Worm (Caenorhabditis elegans) whole organism, young adult: ENCODE results near the gene Y76B12C.4.

ENCODE experiments used
- D2030.7 ChIP-seq: fragments of 200-800 bp; sonication (Bioruptor generic); IDR thresholded peaks from 2 replicates; pipeline ENCODE4 v1.3.6; 2022; ENCODE audit warnings: missing genetic modification reagents, missing genetic modification characterization, missing compliant biosample characterization
- F37B4.10 ChIP-seq: fragments of 200-800 bp; sonication (Bioruptor generic); IDR thresholded peaks from 2 replicates; pipeline ENCODE4 v1.3.6; 2022; ENCODE audit warnings: missing genetic modification characterization, missing compliant biosample characterization
- F49E8.2 ChIP-seq: sonication (generic microtip); optimal IDR thresholded peaks from 3 replicates; lab custom pipeline; 2017; ENCODE audit warnings: missing genetic modification characterization, mild to moderate bottlenecking, missing compliant biosample characterization, antibody characterized with exemption, moderate library complexity; ENCODE audit not compliant: insufficient read depth
- F57A8.1 ChIP-seq: fragments of 200-800 bp; sonication (Bioruptor generic); optimal IDR thresholded peaks from 2 replicates; lab custom pipeline; 2018; ENCODE audit warnings: mild to moderate bottlenecking, missing genetic modification characterization, moderate library complexity, missing compliant biosample characterization
- K12H6.12 ChIP-seq: fragments of 200-800 bp; sonication (Bioruptor generic); optimal IDR thresholded peaks from 2 replicates; lab custom pipeline; 2018; ENCODE audit warnings: mild to moderate bottlenecking, missing genetic modification characterization, missing compliant biosample characterization
- T07F8.4 ChIP-seq: sonication (generic microtip); optimal IDR thresholded peaks from 2 replicates; lab custom pipeline; 2016; ENCODE audit warnings: mild to moderate bottlenecking, missing genetic modification characterization, moderate library complexity, missing compliant biosample characterization
- T26A5.8 ChIP-seq: sonication (generic microtip); optimal IDR thresholded peaks from 2 replicates; lab custom pipeline; 2016; ENCODE audit warnings: missing genetic modification characterization, missing compliant biosample characterization
- Y53F4B.3 ChIP-seq: fragments of 200-800 bp; sonication (Bioruptor generic); IDR thresholded peaks from 2 replicates; pipeline ENCODE4 v1.3.6; 2022; ENCODE audit warnings: missing genetic modification reagents, missing genetic modification characterization, missing compliant biosample characterization
- atf-7 ChIP-seq: sonication (generic microtip); optimal IDR thresholded peaks from 2 replicates; lab custom pipeline; 2017; ENCODE audit warnings: mild to moderate bottlenecking, missing genetic modification characterization, missing compliant biosample characterization
- attf-3 ChIP-seq: fragments of 200-800 bp; sonication (Bioruptor generic); conservative IDR thresholded peaks from 2 replicates; pipeline ENCODE4 v1.3.6; 2022; ENCODE audit warnings: missing genetic modification reagents, missing genetic modification characterization, missing compliant biosample characterization
- attf-5 ChIP-seq: fragments of 200-800 bp; sonication (Bioruptor generic); optimal IDR thresholded peaks from 2 replicates; lab custom pipeline; 2018; ENCODE audit warnings: mild to moderate bottlenecking, missing genetic modification characterization, missing compliant biosample characterization
- bed-1 ChIP-seq: fragments of 200-800 bp; sonication (Bioruptor generic); IDR thresholded peaks from 2 replicates; pipeline ENCODE4 v1.3.6; 2022; ENCODE audit warnings: missing genetic modification reagents, missing genetic modification characterization, missing compliant biosample characterization
- bed-2 ChIP-seq: fragments of 200-800 bp; sonication (Bioruptor generic); IDR thresholded peaks from 2 replicates; pipeline ENCODE4 v1.3.6; 2022; ENCODE audit warnings: missing genetic modification reagents, missing genetic modification characterization, missing compliant biosample characterization
- ceh-100 ChIP-seq: fragments of 200-800 bp; sonication (Bioruptor generic); IDR thresholded peaks from 2 replicates; pipeline ENCODE4 v1.3.6; 2022; ENCODE audit warnings: missing genetic modification reagents, missing genetic modification characterization, missing compliant biosample characterization
- ceh-40 ChIP-seq: fragments of 200-800 bp; sonication (Bioruptor generic); IDR thresholded peaks from 2 replicates; pipeline ENCODE4 v1.3.6; 2022; ENCODE audit warnings: missing genetic modification characterization, missing compliant biosample characterization
- ceh-58 ChIP-seq: fragments of 200-800 bp; sonication (Bioruptor generic); IDR thresholded peaks from 2 replicates; pipeline ENCODE4 v1.3.6; 2022; ENCODE audit warnings: missing genetic modification characterization, missing compliant biosample characterization
- ceh-91 ChIP-seq: fragments of 200-800 bp; sonication (Bioruptor generic); IDR thresholded peaks from 2 replicates; pipeline ENCODE4 v1.3.6; 2022; ENCODE audit warnings: missing genetic modification reagents, missing genetic modification characterization, missing compliant biosample characterization
- die-1 ChIP-seq: sonication (generic microtip); optimal IDR thresholded peaks from 2 replicates; lab custom pipeline; 2016; ENCODE audit warnings: missing genotype, mild to moderate bottlenecking, missing genetic modification characterization, missing compliant biosample characterization
- efl-1 ChIP-seq: fragments of 150-350 bp; optimal IDR thresholded peaks from 2 replicates; lab custom pipeline; 2014; ENCODE audit warnings: missing biosample characterization, missing genetic modification reagents, missing genetic modification characterization
- egl-44 ChIP-seq: fragments of 200-800 bp; sonication (Bioruptor generic); IDR thresholded peaks from 2 replicates; pipeline ENCODE4 v1.3.6; 2022; ENCODE audit warnings: missing genetic modification reagents, missing genetic modification characterization, missing compliant biosample characterization
- ekl-4 ChIP-seq: fragments of 200-800 bp; sonication (Bioruptor generic); IDR thresholded peaks from 2 replicates; pipeline ENCODE4 v1.3.6; 2022; ENCODE audit warnings: missing genetic modification reagents, missing genetic modification characterization, missing compliant biosample characterization
- ets-4 ChIP-seq: fragments of 200-800 bp; sonication (Bioruptor generic); optimal IDR thresholded peaks from 2 replicates; lab custom pipeline; 2018; ENCODE audit warnings: mild to moderate bottlenecking, missing genetic modification characterization, missing compliant biosample characterization
- hlh-12 ChIP-seq: sonication (generic microtip); optimal IDR thresholded peaks from 2 replicates; lab custom pipeline; 2016; ENCODE audit warnings: missing genetic modification characterization, missing compliant biosample characterization
- hsf-1 ChIP-seq: fragments of 200-800 bp; sonication (Bioruptor generic); IDR thresholded peaks from 2 replicates; pipeline ENCODE4 v1.3.6; 2022; ENCODE audit warnings: missing genetic modification reagents, missing genetic modification characterization, missing compliant biosample characterization
- lag-1 ChIP-seq: fragments of 200-800 bp; sonication (Bioruptor generic); IDR thresholded peaks from 2 replicates; pipeline ENCODE4 v1.3.6; 2022; ENCODE audit warnings: missing genetic modification reagents, missing genetic modification characterization, missing compliant biosample characterization
- lin-26 ChIP-seq: fragments of 200-800 bp; sonication (Bioruptor generic); IDR thresholded peaks from 2 replicates; pipeline ENCODE4 v1.3.6; 2022; ENCODE audit warnings: missing genetic modification reagents, missing genetic modification characterization, missing compliant biosample characterization
- lin-35 ChIP-seq, 3 experiments: fragments of 150-350 bp in 2 of 3; sonication (generic microtip) in 1 of 3; optimal IDR thresholded peaks; 2 replicates each; lab custom pipeline; 2014 to 2018; ENCODE audit warnings: missing biosample characterization in 3 of 3, missing genetic modification characterization in 3 of 3, missing genetic modification reagents in 3 of 3
- lin-54 ChIP-seq: fragments of 200-800 bp; sonication (Bioruptor generic); optimal IDR thresholded peaks from 2 replicates; lab custom pipeline; 2018; ENCODE audit warnings: mild to moderate bottlenecking, missing genetic modification characterization, missing compliant biosample characterization
- lir-1 ChIP-seq: fragments of 200-800 bp; sonication (Bioruptor generic); conservative IDR thresholded peaks from 2 replicates; pipeline ENCODE4 v1.3.6; 2022; ENCODE audit warnings: missing genetic modification reagents, missing genetic modification characterization, missing compliant biosample characterization
- madf-6 ChIP-seq: fragments of 200-800 bp; sonication (Bioruptor generic); IDR thresholded peaks from 2 replicates; pipeline ENCODE4 v1.3.6; 2022; ENCODE audit warnings: missing genetic modification reagents, missing genetic modification characterization, missing compliant biosample characterization
- madf-8 ChIP-seq: fragments of 200-800 bp; sonication (Bioruptor generic); conservative IDR thresholded peaks from 2 replicates; pipeline ENCODE4 v1.3.6; 2022; ENCODE audit warnings: missing genetic modification reagents, missing genetic modification characterization, missing compliant biosample characterization
- mxl-1 ChIP-seq: sonication (generic microtip); optimal IDR thresholded peaks from 2 replicates; lab custom pipeline; 2016; ENCODE audit warnings: missing genetic modification characterization, missing compliant biosample characterization
- nfya-2 ChIP-seq: fragments of 200-800 bp; sonication (Bioruptor generic); IDR thresholded peaks from 2 replicates; pipeline ENCODE4 v1.3.6; 2022; ENCODE audit warnings: missing genetic modification reagents, missing genetic modification characterization, missing compliant biosample characterization
- nhr-27 ChIP-seq: fragments of 200-800 bp; sonication (Bioruptor generic); optimal IDR thresholded peaks from 2 replicates; lab custom pipeline; 2018; ENCODE audit warnings: mild to moderate bottlenecking, missing genetic modification characterization, moderate library complexity, missing compliant biosample characterization
- rec-8 ChIP-seq, 2 experiments: sonication (generic microtip); optimal IDR thresholded peaks; 2 replicates each; lab custom pipeline; 2016; ENCODE audit warnings: mild to moderate bottlenecking in 2 of 2, missing genetic modification characterization in 2 of 2, missing genetic modification reagents in 2 of 2, missing genotype in 2 of 2, missing biosample characterization in 1 of 2, missing compliant biosample characterization in 1 of 2, moderate library complexity in 1 of 2
- sdz-38 ChIP-seq: sonication (generic microtip); optimal IDR thresholded peaks from 2 replicates; lab custom pipeline; 2016; ENCODE audit warnings: missing genotype, missing genetic modification characterization, missing compliant biosample characterization
- snpc-3.4 ChIP-seq: sonication (generic microtip); optimal IDR thresholded peaks from 2 replicates; lab custom pipeline; 2017; ENCODE audit warnings: missing genetic modification characterization, mild to moderate bottlenecking, missing compliant biosample characterization, antibody characterized with exemption, moderate library complexity, missing genotype, missing genetic modification reagents
- tlf-1 ChIP-seq: fragments of 200-800 bp; sonication (Bioruptor generic); optimal IDR thresholded peaks from 2 replicates; lab custom pipeline; 2018; ENCODE audit warnings: mild to moderate bottlenecking, missing genetic modification characterization, missing compliant biosample characterization
- unc-62 ChIP-seq: fragments of 150-350 bp; optimal IDR thresholded peaks from 2 replicates; lab custom pipeline; 2014; ENCODE audit warnings: missing biosample characterization, missing genetic modification reagents, missing genetic modification characterization
- xnd-1 ChIP-seq: sonication (generic microtip); optimal IDR thresholded peaks from 2 replicates; lab custom pipeline; 2016; ENCODE audit warnings: missing genotype, missing genetic modification reagents, missing genetic modification characterization, missing compliant biosample characterization
- ztf-22 ChIP-seq: fragments of 200-800 bp; sonication (Bioruptor generic); optimal IDR thresholded peaks from 2 replicates; lab custom pipeline; 2018; ENCODE audit warnings: mild to moderate bottlenecking, missing genetic modification characterization, moderate library complexity, missing compliant biosample characterization
- ztf-25 ChIP-seq: fragments of 200-800 bp; sonication (Bioruptor generic); IDR thresholded peaks from 2 replicates; pipeline ENCODE4 v1.3.6; 2022; ENCODE audit warnings: missing genetic modification reagents, missing genetic modification characterization, missing compliant biosample characterization

The Y76B12C.4 gene

DNA sequence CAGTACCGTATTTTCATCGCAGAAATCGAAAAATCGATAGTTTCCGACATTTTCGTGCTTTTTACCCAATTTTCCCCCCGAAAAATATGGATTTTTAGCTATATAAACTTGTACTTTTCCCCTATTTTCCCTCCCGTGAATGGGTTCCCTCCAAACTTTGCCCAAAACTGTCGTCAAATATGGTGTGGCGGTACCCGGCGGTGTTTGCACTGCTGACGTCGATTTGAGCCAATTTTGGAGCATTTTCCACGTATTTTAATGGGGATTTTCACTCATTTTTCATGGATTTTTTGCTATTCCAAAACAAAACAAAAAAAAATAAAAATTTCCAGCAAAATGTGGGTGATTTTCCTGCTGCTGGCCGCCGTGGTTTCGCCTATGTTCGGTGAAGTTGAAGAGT, 1.2 kb upstream of the Y76B12C.4 start, which contains the start of gene Y76B12C.3:
TSS of gene Y76B12C.3 (plus strand) at position 334 of the 400 bp plus-strand sequence.
- TF ChIP-seq nhr-27 (tag; lab: Kevin White, UChicago) (no peak), snpc-3.4 (tag; lab: Kevin White, UChicago) (no peak), lin-26 (no peak), lag-1 (no peak), egl-44 (GFP tag; lab: Robert Waterston, UW) (no peak), ceh-100 (GFP tag; lab: Robert Waterston, UW) (no peak), ceh-40 (GFP tag; lab: Robert Waterston, UW) (no peak), T07F8.4 (tag; lab: Kevin White, UChicago) (no peak), mxl-1 (tag; lab: Kevin White, UChicago) (no peak), ztf-22 (no peak), bed-1 (GFP tag; lab: Robert Waterston, UW) (no peak), lin-54 (GFP tag; lab: Kevin White, UChicago) (no peak), attf-3 (GFP tag; lab: Robert Waterston, UW) (no peak), sdz-38 (tag; lab: Kevin White, UChicago) (no peak), Y53F4B.3 (GFP tag; lab: Robert Waterston, UW) (no peak)

DNA sequence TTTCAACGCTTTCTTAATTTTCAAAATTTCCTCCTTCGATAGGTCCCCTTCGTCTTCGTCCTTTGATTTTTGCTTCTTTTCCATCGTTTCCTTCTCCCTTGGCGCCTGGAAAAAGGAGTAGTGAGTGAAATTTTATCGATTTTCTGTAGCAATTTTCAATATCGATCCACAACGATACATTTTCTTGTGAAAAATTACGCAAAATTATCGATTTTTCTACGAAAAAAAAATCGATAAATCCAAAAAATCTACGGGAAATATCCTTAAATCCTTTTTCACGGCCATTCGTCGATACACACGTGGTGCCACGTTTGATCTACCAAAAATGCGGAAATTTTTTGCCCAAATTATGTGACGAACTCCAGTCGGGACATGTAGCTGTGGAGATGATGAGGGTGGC, 1.1 kb downstream of the Y76B12C.4 start:
- TF ChIP-seq ceh-58 (GFP tag; lab: Robert Waterston, UW) (no peak), ceh-100 (GFP tag; lab: Robert Waterston, UW) (no peak), attf-5 (GFP tag; lab: Kevin White, UChicago) (no peak), lin-35 (GFP tag; optimal IDR thresholded peaks at IDR 0.05; lab: Kevin White, UChicago) (no peak), ztf-25 (GFP tag; lab: Robert Waterston, UW) (no peak), tlf-1 (GFP tag; lab: Kevin White, UChicago) (no peak), atf-7 (tag; lab: Kevin White, UChicago) (no peak), efl-1 (no peak)

DNA sequence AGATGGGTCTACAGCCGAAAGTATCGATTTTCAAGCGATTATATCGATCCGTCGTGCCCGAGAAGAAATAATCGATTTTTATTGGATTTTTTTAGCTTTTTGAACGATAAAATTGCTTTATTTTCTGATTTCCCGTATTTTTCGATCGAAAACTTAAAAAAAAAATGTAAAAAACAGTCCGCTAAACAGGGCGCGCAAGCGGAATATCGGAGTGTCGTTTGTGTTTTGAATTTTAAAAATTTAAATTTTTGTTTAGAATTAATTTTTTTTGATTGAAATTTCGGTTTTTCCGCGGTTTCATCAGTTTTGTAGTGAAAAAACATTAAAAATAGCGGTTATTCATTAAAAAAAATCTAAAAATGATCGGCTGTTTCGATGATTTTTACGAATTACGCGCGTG, 2.0 kb downstream of the Y76B12C.4 start:
- TF ChIP-seq ceh-91 (GFP tag; lab: Robert Waterston, UW) = 0 out of 2 replicates have a peak, but pooled peaks have one; percentile 18
- TF ChIP-seq efl-1 = peak; percentile 41
- TF ChIP-seq madf-8 (GFP tag; lab: Robert Waterston, UW) = 0 out of 2 replicates have a peak, but pooled peaks have one; percentile 11
- peak; percentile 75 for TF ChIP-seq attf-3 (GFP tag; lab: Robert Waterston, UW)
- no peak for TF ChIP-seq F37B4.10 (GFP tag; lab: Robert Waterston, UW)
- no peak for TF ChIP-seq xnd-1 (tag; lab: Kevin White, UChicago)
- no peak for TF ChIP-seq unc-62 (GFP tag; lab: Kevin White, UChicago)
- no peak for TF ChIP-seq lir-1
- TF ChIP-seq ekl-4 (GFP tag; lab: Robert Waterston, UW) = no peak
- TF ChIP-seq madf-6 (GFP tag; lab: Robert Waterston, UW) = peak; percentile 8; the same call in 1 of the 2 replicates
- TF ChIP-seq T07F8.4 (tag; lab: Kevin White, UChicago) = no peak
- TF ChIP-seq D2030.7 (GFP tag; lab: Robert Waterston, UW) = no peak

DNA sequence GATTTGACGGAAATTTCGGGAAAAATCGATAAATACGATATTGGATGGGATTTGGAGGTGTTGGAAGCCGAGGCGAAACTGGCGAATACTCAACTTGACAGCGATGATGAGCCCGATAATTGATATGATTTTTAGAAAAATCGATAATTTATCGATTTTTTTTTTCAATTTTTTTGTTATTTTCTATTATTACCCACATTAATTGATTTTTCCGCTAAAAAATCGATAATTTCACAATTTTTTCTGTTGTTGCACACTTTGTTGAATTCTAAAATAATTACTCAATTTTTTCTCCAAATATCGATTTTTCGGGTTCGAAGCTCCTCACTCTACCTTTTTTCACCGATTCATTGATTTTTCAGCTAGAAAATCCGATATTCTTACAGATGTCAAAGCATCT, 2.8 kb downstream of the Y76B12C.4 start, which contains the start of gene Y48A5A.3:
TSS of gene Y48A5A.3 (plus strand) at position 385 of the 400 bp plus-strand sequence.
- TF ChIP-seq K12H6.12 (tag; lab: Kevin White, UChicago) (no peak), rec-8 (tag; optimal IDR thresholded peaks at IDR 0.05; lab: Kevin White, UChicago) (no peak), lir-1 (no peak), nfya-2 (GFP tag; lab: Robert Waterston, UW) (no peak), T26A5.8 (tag; lab: Kevin White, UChicago) (no peak), Y53F4B.3 (GFP tag; lab: Robert Waterston, UW) (no peak), ets-4 (GFP tag; lab: Kevin White, UChicago) (no peak), die-1 (tag; lab: Kevin White, UChicago) (no peak), F57A8.1 (no peak), F49E8.2 (tag; lab: Kevin White, UChicago) (no peak), hsf-1 (GFP tag; lab: Robert Waterston, UW) (no peak), bed-2 (GFP tag; lab: Robert Waterston, UW) (no peak), hlh-12 (tag; lab: Kevin White, UChicago) (no peak), nhr-27 (tag; lab: Kevin White, UChicago) (no peak)
